Fruit fly (Drosophila melanogaster): ENCODE data around the gene CG31809.
A peak's percentile ranks its signal among the peaks of the same experiment; 100 is the strongest.

dm6 chr2L:16824905-16825333, 33.6 kb downstream of the CG31809 start, which contains the start of gene Cse1:
- no peak for TF ChIP-seq Hr96 (GFP tag; optimal IDR thresholded peaks at IDR 0.05)
- TF ChIP-seq CG7045 (GFP tag; optimal IDR thresholded peaks at IDR 0.05), result no peak
- TF ChIP-seq kay (GFP tag; ENCODE audit: borderline replicate concordance), result no peak
- no peak for TF ChIP-seq tj (GFP tag; optimal IDR thresholded peaks at IDR 0.05)
- no peak for TF ChIP-seq CG7101 (tag; optimal IDR thresholded peaks at IDR 0.05)
- TF ChIP-seq bab1 (GFP tag; optimal IDR thresholded peaks at IDR 0.05), result peak; percentile 10
- no peak for TF ChIP-seq CG14711 (tag; optimal IDR thresholded peaks at IDR 0.05)
- no peak for TF ChIP-seq pad (GFP tag; optimal IDR thresholded peaks at IDR 0.05)
- TF ChIP-seq CG1620 (GFP tag; optimal IDR thresholded peaks at IDR 0.05), result no peak
- peak; percentile 7 for TF ChIP-seq CG11617 (GFP tag; optimal IDR thresholded peaks at IDR 0.05)
- TF ChIP-seq cic (GFP tag; optimal IDR thresholded peaks at IDR 0.05), result no peak
- TF ChIP-seq CG5204 (GFP tag; optimal IDR thresholded peaks at IDR 0.05), result no peak
